Fruit fly (Drosophila melanogaster): ENCODE results near the gene Drsl6.

Gene Drsl6

DNA sequence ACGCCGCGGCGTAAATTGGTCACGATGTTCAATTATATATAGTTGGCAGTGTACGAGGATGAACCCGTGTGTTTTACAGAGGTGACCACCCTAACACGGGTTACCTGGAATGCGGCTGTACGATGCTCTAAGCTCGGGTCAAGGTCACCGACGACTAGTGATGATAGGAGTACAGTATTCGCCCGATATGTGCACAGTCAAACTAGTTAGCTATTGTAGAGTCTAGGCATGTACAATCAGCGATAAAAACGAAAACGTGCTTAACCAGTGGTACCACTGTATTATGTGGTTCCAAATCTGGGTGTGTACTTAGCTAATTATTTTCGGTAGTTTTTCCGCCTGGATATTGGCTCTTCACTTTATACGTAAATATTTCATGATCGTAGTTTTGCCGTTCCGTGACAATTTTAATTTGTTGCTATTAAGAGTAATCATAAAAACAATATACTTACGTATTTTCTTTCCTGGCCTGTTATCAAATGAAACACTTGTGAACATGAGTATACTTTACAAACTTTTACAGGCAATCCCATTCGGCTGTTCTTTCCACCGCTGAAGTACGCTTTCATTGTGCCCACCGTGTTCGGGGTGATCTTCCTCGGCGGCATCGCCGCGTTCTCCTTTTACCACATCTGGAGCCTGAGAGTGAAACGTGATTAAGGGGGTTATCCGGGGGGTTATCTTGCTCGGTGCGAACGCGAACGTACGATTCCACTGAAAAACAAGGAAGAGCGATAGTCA, 16.1 kb downstream of the Drsl6 start (continued):
- TF ChIP-seq Opbp (GFP tag; IDR thresholded peaks at IDR 0.05; ENCODE audit: partially characterized antibody) (no peak), CG13424 (tag; optimal IDR thresholded peaks at IDR 0.05) (peak; percentile 3), Six4 (GFP tag; optimal IDR thresholded peaks at IDR 0.05) (no peak), Doc3 (GFP tag; IDR thresholded peaks at IDR 0.05; ENCODE audit: partially characterized antibody) (no peak), CG1602 (GFP tag; optimal IDR thresholded peaks at IDR 0.05) (no peak), CG8944 (GFP tag; optimal IDR thresholded peaks at IDR 0.05) (no peak), HLHmδ (GFP tag; optimal IDR thresholded peaks at IDR 0.05) (no peak), CG17568 (GFP tag; optimal IDR thresholded peaks at IDR 0.05) (no peak), run (tag; optimal IDR thresholded peaks at IDR 0.05) (no peak), CG30403 (GFP tag; optimal IDR thresholded peaks at IDR 0.05) (peak; percentile 22), twi (tag; optimal IDR thresholded peaks at IDR 0.05) (no peak), Myb (GFP tag; optimal IDR thresholded peaks at IDR 0.05) (no peak), CG7372 (GFP tag; IDR thresholded peaks at IDR 0.05) (no peak), lab (GFP tag; optimal IDR thresholded peaks at IDR 0.05) (peak; percentile 50), NC2α (GFP tag; optimal IDR thresholded peaks at IDR 0.05) (no peak), gsb (GFP tag; IDR thresholded peaks at IDR 0.05) (no peak), CG12219 (GFP tag; optimal IDR thresholded peaks at IDR 0.05) (peak; percentile 2), crc (GFP tag; optimal IDR thresholded peaks at IDR 0.05) (peak; percentile 6), btn (GFP tag; optimal IDR thresholded peaks at IDR 0.05) (no peak), emc (GFP tag; optimal IDR thresholded peaks at IDR 0.05) (no peak), CG13775 (GFP tag; optimal IDR thresholded peaks at IDR 0.05) (no peak), kay (GFP tag; optimal IDR thresholded peaks at IDR 0.05) (no peak), ind (GFP tag; optimal IDR thresholded peaks at IDR 0.05) (peak; percentile 39), HmgZ (tag; optimal IDR thresholded peaks at IDR 0.05) (no peak), Drgx (GFP tag; IDR thresholded peaks at IDR 0.05) (no peak), aop (GFP tag; IDR thresholded peaks at IDR 0.05) (no peak), zfh1 (GFP tag; IDR thresholded peaks at IDR 0.05) (no peak), hth (optimal IDR thresholded peaks at IDR 0.05) (no peak), Sin3A (optimal IDR thresholded peaks at IDR 0.05) (no peak), CG12942 (GFP tag; optimal IDR thresholded peaks at IDR 0.05) (no peak), CG11560 (tag; IDR thresholded peaks at IDR 0.05) (no peak), ase (GFP tag; IDR thresholded peaks at IDR 0.05) (no peak), Abd-B (GFP tag; optimal IDR thresholded peaks at IDR 0.05) (no peak), hbn (GFP tag; IDR thresholded peaks at IDR 0.05; ENCODE audit: partially characterized antibody) (no peak), Trl (optimal IDR thresholded peaks at IDR 0.05) (no peak), Trl (GFP tag; optimal IDR thresholded peaks at IDR 0.05) (peak; percentile 19), CG6854 (GFP tag; optimal IDR thresholded peaks at IDR 0.05) (no peak), sim (GFP tag; IDR thresholded peaks at IDR 0.05) (no peak), CG15479 (GFP tag; optimal IDR thresholded peaks at IDR 0.05) (no peak), B-H2 (GFP tag; optimal IDR thresholded peaks at IDR 0.05) (no peak), nom (GFP tag; optimal IDR thresholded peaks at IDR 0.05) (no peak), CG17359 (tag; optimal IDR thresholded peaks at IDR 0.05) (no peak), Ets97D (GFP tag; optimal IDR thresholded peaks at IDR 0.05) (no peak), CG31224 (GFP tag; IDR thresholded peaks at IDR 0.05) (0 out of 2 replicates have a peak, but pooled peaks have one; percentile 15), CG8765 (GFP tag; IDR thresholded peaks at IDR 0.05) (no peak), CG6791 (GFP tag; IDR thresholded peaks at IDR 0.05; ENCODE audit: partially characterized antibody) (no peak), so (GFP tag; IDR thresholded peaks at IDR 0.05) (no peak), CG15514 (GFP tag; optimal IDR thresholded peaks at IDR 0.05) (no peak), pho (GFP tag; optimal IDR thresholded peaks at IDR 0.05) (peak; percentile 2), CG5180 (GFP tag; optimal IDR thresholded peaks at IDR 0.05) (no peak), ftz-f1 (GFP tag; optimal IDR thresholded peaks at IDR 0.05) (peak; percentile 78)

All from whole organism, embryonic.